Fruit fly (Drosophila melanogaster): ENCODE measurements around the gene Esp.
A peak's percentile ranks its signal among the peaks of the same experiment; 100 is the strongest.

Esp gene

DNA sequence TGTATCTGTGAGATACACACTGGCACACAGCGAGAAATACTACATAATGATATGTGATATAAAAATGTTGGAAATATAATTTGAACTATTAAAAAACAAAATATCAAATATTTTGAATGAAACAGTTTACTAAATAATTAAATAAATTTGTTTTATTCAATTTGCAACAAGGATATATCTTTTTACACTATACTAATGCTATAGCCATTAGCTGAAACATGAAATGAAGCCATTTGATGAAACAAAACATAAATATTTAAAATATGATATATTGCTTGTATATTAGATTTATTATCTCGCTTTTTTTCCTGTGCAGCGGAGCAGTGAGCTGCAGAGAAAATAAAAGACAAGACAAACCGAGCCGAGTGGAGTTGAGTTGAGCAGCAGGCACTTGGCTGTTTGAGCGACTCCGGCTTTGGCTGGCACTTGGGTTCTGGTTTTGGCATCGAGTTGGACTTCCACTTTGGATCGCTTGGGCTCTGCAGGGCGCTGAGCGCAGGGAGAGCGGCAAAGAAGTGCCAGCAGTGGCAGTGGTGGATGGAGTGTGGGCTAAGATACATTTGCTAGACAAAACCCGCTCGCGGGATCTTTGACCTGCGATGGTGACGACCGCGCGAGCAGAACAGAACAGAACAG is 51.7 kb downstream of the Esp start (continued):
- TF ChIP-seq rib (GFP tag; IDR thresholded peaks at IDR 0.05) = no peak
- TF ChIP-seq peb (GFP tag; IDR thresholded peaks at IDR 0.05) = peak; percentile 35; the same call in 1 of the 2 replicates
- TF ChIP-seq tgo (GFP tag; IDR thresholded peaks at IDR 0.05) = peak; percentile 61
- TF ChIP-seq CG12659 (GFP tag; optimal IDR thresholded peaks at IDR 0.05) = peak; percentile 75
- peak; percentile 69 for TF ChIP-seq Deaf1 (tag; optimal IDR thresholded peaks at IDR 0.05)
- TF ChIP-seq CG11456 (GFP tag; IDR thresholded peaks at IDR 0.05) = no peak
- peak; percentile 47; the same call in 1 of the 2 replicates for TF ChIP-seq CG3847 (GFP tag; IDR thresholded peaks at IDR 0.05)
- TF ChIP-seq slou (GFP tag; optimal IDR thresholded peaks at IDR 0.05) = no peak
- TF ChIP-seq Adf1 (GFP tag; IDR thresholded peaks at IDR 0.05) = no peak
- peak; percentile 68 for TF ChIP-seq CG4328 (GFP tag; optimal IDR thresholded peaks at IDR 0.05)
- no peak for TF ChIP-seq nau (GFP tag; optimal IDR thresholded peaks at IDR 0.05)
- peak; percentile 53 for TF ChIP-seq caup (GFP tag; optimal IDR thresholded peaks at IDR 0.05; ENCODE audit: severe bottlenecking)
- peak in 1 of 2 experiments; percentile 21 for TF ChIP-seq tll (GFP tag; optimal IDR thresholded peaks at IDR 0.05)
- peak; percentile 63 for TF ChIP-seq zen (tag; optimal IDR thresholded peaks at IDR 0.05)
- TF ChIP-seq CG15269 (tag; optimal IDR thresholded peaks at IDR 0.05) = peak; percentile 86
- TF ChIP-seq CG18764 (GFP tag; optimal IDR thresholded peaks at IDR 0.05) = peak; percentile 59
- no peak for TF ChIP-seq fd64A (GFP tag; optimal IDR thresholded peaks at IDR 0.05)
- TF ChIP-seq jumu (GFP tag; optimal IDR thresholded peaks at IDR 0.05) = no peak
- TF ChIP-seq pzg (GFP tag; optimal IDR thresholded peaks at IDR 0.05) = no peak
- TF ChIP-seq CG10267 (tag; optimal IDR thresholded peaks at IDR 0.05) = peak; percentile 91
- TF ChIP-seq YL-1 (GFP tag; optimal IDR thresholded peaks at IDR 0.05) = no peak
- no peak for TF ChIP-seq CG12071 (GFP tag; optimal IDR thresholded peaks at IDR 0.05)
- TF ChIP-seq tna (GFP tag; IDR thresholded peaks at IDR 0.05; ENCODE audit: partially characterized antibody) = no peak
- TF ChIP-seq Lhr (GFP tag; optimal IDR thresholded peaks at IDR 0.05) = peak; percentile 32
- no peak for TF ChIP-seq CHES-1-like (GFP tag; optimal IDR thresholded peaks at IDR 0.05)
- peak; percentile 37; the same call in 1 of the 2 replicates for TF ChIP-seq CG31224 (GFP tag; IDR thresholded peaks at IDR 0.05)
- no peak for TF ChIP-seq hth (optimal IDR thresholded peaks at IDR 0.05)
- no peak for TF ChIP-seq CG2129 (GFP tag; IDR thresholded peaks at IDR 0.05; ENCODE audit: partially characterized antibody)
- TF ChIP-seq ems (GFP tag; optimal IDR thresholded peaks at IDR 0.05) = no peak
- no peak for TF ChIP-seq Sin3A (optimal IDR thresholded peaks at IDR 0.05)
- no peak for TF ChIP-seq Hey (tag; optimal IDR thresholded peaks at IDR 0.05)
- TF ChIP-seq CG4424 (GFP tag; optimal IDR thresholded peaks at IDR 0.05) = peak; percentile 76
- no peak for TF ChIP-seq eve (GFP tag; optimal IDR thresholded peaks at IDR 0.05)
- peak; percentile 67 for TF ChIP-seq az2 (GFP tag; optimal IDR thresholded peaks at IDR 0.05)
- peak; percentile 58 for TF ChIP-seq CG6813 (GFP tag; optimal IDR thresholded peaks at IDR 0.05)
- TF ChIP-seq CG4854 (GFP tag; optimal IDR thresholded peaks at IDR 0.05) = no peak
- no peak for TF ChIP-seq dati (GFP tag; IDR thresholded peaks at IDR 0.05)
- TF ChIP-seq CG9609 (GFP tag; optimal IDR thresholded peaks at IDR 0.05) = no peak
- TF ChIP-seq Hr39 (optimal IDR thresholded peaks at IDR 0.05) = no peak
- no peak for TF ChIP-seq sim (GFP tag; IDR thresholded peaks at IDR 0.05)
- no peak for TF ChIP-seq fu2 (GFP tag; optimal IDR thresholded peaks at IDR 0.05)
- TF ChIP-seq Meics (GFP tag; optimal IDR thresholded peaks at IDR 0.05) = peak; percentile 82
- 0 out of 3 replicates have a peak, but pooled peaks have one; percentile 44 for TF ChIP-seq ase (GFP tag; IDR thresholded peaks at IDR 0.05)
- no peak for TF ChIP-seq Optix (GFP tag; IDR thresholded peaks at IDR 0.05)
- TF ChIP-seq CG18476 (GFP tag; optimal IDR thresholded peaks at IDR 0.05) = peak; percentile 54
- TF ChIP-seq bbx (GFP tag; IDR thresholded peaks at IDR 0.05; ENCODE audit: partially characterized antibody) = no peak
- peak; percentile 72 for TF ChIP-seq Hr3 (GFP tag; optimal IDR thresholded peaks at IDR 0.05)
- no peak for TF ChIP-seq her (GFP tag; optimal IDR thresholded peaks at IDR 0.05)
- no peak for TF ChIP-seq usp (GFP tag; optimal IDR thresholded peaks at IDR 0.05)
- TF ChIP-seq CG34224 (GFP tag; IDR thresholded peaks at IDR 0.05; ENCODE audit: partially characterized antibody) = no peak
- TF ChIP-seq al (GFP tag; IDR thresholded peaks at IDR 0.05) = peak; percentile 51; the same call in 1 of the 2 replicates
